Comparison of ENCODE assay signal across 1 fruit fly cellular context in the genomic region with DNA sequence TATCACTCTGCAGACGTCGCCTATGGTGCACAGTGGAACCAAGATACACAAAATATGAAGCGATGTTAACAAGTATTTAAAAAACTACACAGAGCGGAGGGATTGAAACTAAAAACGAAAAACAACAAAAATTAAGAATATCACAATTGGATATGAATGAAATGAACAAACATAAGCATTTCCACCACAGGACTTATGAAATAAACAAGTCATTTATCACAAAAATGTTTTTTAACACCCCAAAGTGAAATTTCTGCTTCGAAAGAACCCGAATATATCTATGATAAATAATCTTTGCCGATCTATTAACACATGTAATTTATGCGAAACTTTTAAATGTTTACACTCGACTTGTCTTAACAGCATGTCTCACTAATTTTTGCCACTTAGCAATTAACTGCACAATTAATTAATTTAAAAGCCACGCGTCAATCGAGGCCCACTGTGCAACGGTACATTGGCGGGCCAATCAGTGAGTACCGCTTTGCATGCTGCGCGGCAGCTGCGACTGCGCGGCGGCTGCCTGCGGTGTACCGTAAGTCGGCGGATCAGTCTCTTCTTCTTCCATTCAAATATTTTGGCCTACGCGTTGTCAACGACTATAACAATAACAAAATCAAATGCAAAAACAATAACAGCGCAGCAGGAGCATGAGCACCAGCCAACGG.
A peak's percentile ranks its signal among the peaks of the same experiment; 100 is the strongest.
TF ChIP-seq lines count a peak whose summit lies in the region.

No protein-coding gene starts in this region.

TF ChIP-seq in whole organism, embryonic, 481 proteins besides CTCF, POLR2A, EP300 and RAD21 (continued from another document and continues in another):
- TF ChIP-seq D (optimal IDR thresholded peaks at IDR 0.05; lab: Kevin White, UChicago) = no peak
- peak; percentile 58 for TF ChIP-seq D (GFP tag; optimal IDR thresholded peaks at IDR 0.05; lab: Kevin White, UChicago)
- no peak for TF ChIP-seq kni (GFP tag; optimal IDR thresholded peaks at IDR 0.05; lab: Kevin White, UChicago)
- no peak for TF ChIP-seq tna (GFP tag; IDR thresholded peaks at IDR 0.05; lab: Robert Waterston, UW; ENCODE audit: partially characterized antibody)
- no peak for TF ChIP-seq CG7745 (tag; optimal IDR thresholded peaks at IDR 0.05; lab: Kevin White, UChicago)
- TF ChIP-seq CG15696 (tag; optimal IDR thresholded peaks at IDR 0.05; lab: Kevin White, UChicago) = peak; percentile 44
- TF ChIP-seq Side (GFP tag; optimal IDR thresholded peaks at IDR 0.05; lab: Kevin White, UChicago) = no peak
- TF ChIP-seq BtbVII (GFP tag; optimal IDR thresholded peaks at IDR 0.05; lab: Kevin White, UChicago) = no peak
- no peak for TF ChIP-seq CG42726 (GFP tag; IDR thresholded peaks at IDR 0.05; lab: Robert Waterston, UW; ENCODE audit: partially characterized antibody)
- TF ChIP-seq CG8388 (GFP tag; optimal IDR thresholded peaks at IDR 0.05; lab: Kevin White, UChicago) = peak; percentile 46
- TF ChIP-seq CG11696 (GFP tag; IDR thresholded peaks at IDR 0.05; lab: Robert Waterston, UW) = no peak
- no peak for TF ChIP-seq mirr (GFP tag; optimal IDR thresholded peaks at IDR 0.05; lab: Kevin White, UChicago)
- no peak for TF ChIP-seq CG15011 (GFP tag; optimal IDR thresholded peaks at IDR 0.05; lab: Kevin White, UChicago)
- no peak for TF ChIP-seq br (optimal IDR thresholded peaks at IDR 0.05; lab: Kevin White, UChicago)
- peak; percentile 50 for TF ChIP-seq CG8924 (tag; optimal IDR thresholded peaks at IDR 0.05; lab: Kevin White, UChicago)
- TF ChIP-seq CG32532 (GFP tag; IDR thresholded peaks at IDR 0.05; lab: Robert Waterston, UW) = no peak
- TF ChIP-seq CG10565 (GFP tag; optimal IDR thresholded peaks at IDR 0.05; lab: Kevin White, UChicago) = no peak
- no peak for TF ChIP-seq knrl (GFP tag; IDR thresholded peaks at IDR 0.05; lab: Robert Waterston, UW; ENCODE audit: partially characterized antibody)
- no peak for TF ChIP-seq tup (GFP tag; optimal IDR thresholded peaks at IDR 0.05; lab: Kevin White, UChicago)
- TF ChIP-seq fu2 (GFP tag; optimal IDR thresholded peaks at IDR 0.05; lab: Kevin White, UChicago) = no peak
- TF ChIP-seq Hey (tag; optimal IDR thresholded peaks at IDR 0.05; lab: Kevin White, UChicago) = no peak
- no peak for TF ChIP-seq al (GFP tag; IDR thresholded peaks at IDR 0.05; lab: Robert Waterston, UW)
- TF ChIP-seq Fer3 (tag; optimal IDR thresholded peaks at IDR 0.05; lab: Kevin White, UChicago) = no peak
- no peak for TF ChIP-seq ab (GFP tag; optimal IDR thresholded peaks at IDR 0.05; lab: Kevin White, UChicago)
- no peak for TF ChIP-seq cad (GFP tag; optimal IDR thresholded peaks at IDR 0.05; lab: Kevin White, UChicago)
- TF ChIP-seq Sry-β (GFP tag; optimal IDR thresholded peaks at IDR 0.05; lab: Kevin White, UChicago) = no peak
- TF ChIP-seq Blimp-1 (GFP tag; optimal IDR thresholded peaks at IDR 0.05; lab: Kevin White, UChicago) = peak; percentile 39
- no peak for TF ChIP-seq sima (GFP tag; optimal IDR thresholded peaks at IDR 0.05; lab: Kevin White, UChicago)
- peak; percentile 75 for TF ChIP-seq CG17361 (GFP tag; IDR thresholded peaks at IDR 0.05; lab: Robert Waterston, UW)
- no peak for TF ChIP-seq CG15514 (GFP tag; optimal IDR thresholded peaks at IDR 0.05; lab: Kevin White, UChicago)
- peak; percentile 60 for TF ChIP-seq bab2 (GFP tag; optimal IDR thresholded peaks at IDR 0.05; lab: Kevin White, UChicago)
- TF ChIP-seq CG3726 (GFP tag; IDR thresholded peaks at IDR 0.05; lab: Robert Waterston, UW) = no peak
- TF ChIP-seq CG18764 (GFP tag; optimal IDR thresholded peaks at IDR 0.05; lab: Kevin White, UChicago) = no peak
- no peak for TF ChIP-seq CG9609 (GFP tag; optimal IDR thresholded peaks at IDR 0.05; lab: Kevin White, UChicago)
- TF ChIP-seq CG17912 (GFP tag; optimal IDR thresholded peaks at IDR 0.05; lab: Kevin White, UChicago) = no peak
- no peak for TF ChIP-seq HLH54F (GFP tag; optimal IDR thresholded peaks at IDR 0.05; lab: Kevin White, UChicago)
- peak; percentile 43; the same call in 1 of the 3 replicates for TF ChIP-seq ken (GFP tag; IDR thresholded peaks at IDR 0.05; lab: Robert Waterston, UW)
- TF ChIP-seq sc (optimal IDR thresholded peaks at IDR 0.05; lab: Kevin White, UChicago) = no peak
- TF ChIP-seq sc (GFP tag; optimal IDR thresholded peaks at IDR 0.05; lab: Kevin White, UChicago) = peak; percentile 26
- no peak for TF ChIP-seq CG12744 (GFP tag; optimal IDR thresholded peaks at IDR 0.05; lab: Kevin White, UChicago)
- no peak for TF ChIP-seq CG34376 (GFP tag; optimal IDR thresholded peaks at IDR 0.05; lab: Kevin White, UChicago)
- no peak for TF ChIP-seq CkIIα-i1 (GFP tag; IDR thresholded peaks at IDR 0.05; lab: Robert Waterston, UW)
- peak; percentile 61; the same call in 2 of the 3 replicates for TF ChIP-seq CG11093 (GFP tag; IDR thresholded peaks at IDR 0.05; lab: Robert Waterston, UW)
- no peak for TF ChIP-seq seq (GFP tag; IDR thresholded peaks at IDR 0.05; lab: Robert Waterston, UW)
- TF ChIP-seq Vsx1 (GFP tag; optimal IDR thresholded peaks at IDR 0.05; lab: Kevin White, UChicago) = peak; percentile 41
- TF ChIP-seq CG33213 (GFP tag; optimal IDR thresholded peaks at IDR 0.05; lab: Kevin White, UChicago) = no peak
- peak in 1 of 3 experiments; percentile 79 for TF ChIP-seq lola (GFP tag; optimal IDR thresholded peaks at IDR 0.05; lab: Kevin White, UChicago)
- no peak for TF ChIP-seq insv (GFP tag; optimal IDR thresholded peaks at IDR 0.05; lab: Kevin White, UChicago)
- TF ChIP-seq Sry-δ (GFP tag; optimal IDR thresholded peaks at IDR 0.05; lab: Kevin White, UChicago) = no peak
- TF ChIP-seq HHEX (GFP tag; optimal IDR thresholded peaks at IDR 0.05; lab: Kevin White, UChicago) = no peak
- no peak; the same call in 1 of the 2 replicates for TF ChIP-seq dimm (GFP tag; IDR thresholded peaks at IDR 0.05; lab: Robert Waterston, UW)
- no peak for TF ChIP-seq z (GFP tag; IDR thresholded peaks at IDR 0.05; lab: Robert Waterston, UW)
- no peak for TF ChIP-seq CG14965 (GFP tag; optimal IDR thresholded peaks at IDR 0.05; lab: Kevin White, UChicago; ENCODE audit: borderline replicate concordance)
- no peak for TF ChIP-seq emc (GFP tag; optimal IDR thresholded peaks at IDR 0.05; lab: Kevin White, UChicago)
- TF ChIP-seq CG2199 (GFP tag; IDR thresholded peaks at IDR 0.05; lab: Robert Waterston, UW) = no peak
- peak; percentile 55 for TF ChIP-seq CG12391 (tag; optimal IDR thresholded peaks at IDR 0.05; lab: Kevin White, UChicago)
- TF ChIP-seq Xbp1 (GFP tag; optimal IDR thresholded peaks at IDR 0.05; lab: Kevin White, UChicago) = peak; percentile 49
- TF ChIP-seq CG31224 (GFP tag; IDR thresholded peaks at IDR 0.05; lab: Robert Waterston, UW) = no peak
- no peak for TF ChIP-seq Doc3 (GFP tag; IDR thresholded peaks at IDR 0.05; lab: Robert Waterston, UW; ENCODE audit: partially characterized antibody)
- TF ChIP-seq CG10366 (GFP tag; IDR thresholded peaks at IDR 0.05; lab: Robert Waterston, UW) = peak; percentile 38; the same call in 1 of the 2 replicates
- no peak for TF ChIP-seq prd (optimal IDR thresholded peaks at IDR 0.05; lab: Kevin White, UChicago)
- peak; percentile 68; the same call in 2 of the 3 replicates for TF ChIP-seq prd (GFP tag; IDR thresholded peaks at IDR 0.05; lab: Robert Waterston, UW)
- no peak for TF ChIP-seq psq (GFP tag; optimal IDR thresholded peaks at IDR 0.05; lab: Kevin White, UChicago)
- no peak for TF ChIP-seq Fer2 (tag; optimal IDR thresholded peaks at IDR 0.05; lab: Kevin White, UChicago)
- no peak for TF ChIP-seq CG14667 (GFP tag; IDR thresholded peaks at IDR 0.05; lab: Robert Waterston, UW)
- no peak for TF ChIP-seq inv (GFP tag; IDR thresholded peaks at IDR 0.05; lab: Robert Waterston, UW; ENCODE audit: partially characterized antibody)
- TF ChIP-seq Neu2 (GFP tag; optimal IDR thresholded peaks at IDR 0.05; lab: Kevin White, UChicago; ENCODE audit: borderline replicate concordance) = no peak
- TF ChIP-seq CG8089 (GFP tag; optimal IDR thresholded peaks at IDR 0.05; lab: Kevin White, UChicago) = no peak
- TF ChIP-seq Drgx (GFP tag; IDR thresholded peaks at IDR 0.05; lab: Robert Waterston, UW) = peak; percentile 33
- TF ChIP-seq CG17328 (GFP tag; IDR thresholded peaks at IDR 0.05; lab: Robert Waterston, UW) = peak; percentile 37; the same call in 1 of the 2 replicates
- no peak for TF ChIP-seq rib (GFP tag; IDR thresholded peaks at IDR 0.05; lab: Robert Waterston, UW)
- peak; percentile 24 for TF ChIP-seq Lhr (GFP tag; optimal IDR thresholded peaks at IDR 0.05; lab: Kevin White, UChicago)
- no peak for TF ChIP-seq hbn (GFP tag; IDR thresholded peaks at IDR 0.05; lab: Robert Waterston, UW; ENCODE audit: partially characterized antibody)
- TF ChIP-seq CG16815 (GFP tag; optimal IDR thresholded peaks at IDR 0.05; lab: Kevin White, UChicago) = peak; percentile 62
- TF ChIP-seq Ptx1 (GFP tag; IDR thresholded peaks at IDR 0.05; lab: Robert Waterston, UW) = peak; percentile 64
- TF ChIP-seq Dip3 (GFP tag; optimal IDR thresholded peaks at IDR 0.05; lab: Kevin White, UChicago) = no peak
- 0 out of 2 replicates have a peak, but pooled peaks have one; percentile 23 for TF ChIP-seq peb (GFP tag; IDR thresholded peaks at IDR 0.05; lab: Robert Waterston, UW)
- TF ChIP-seq cg (GFP tag; optimal IDR thresholded peaks at IDR 0.05; lab: Kevin White, UChicago) = no peak
- no peak for TF ChIP-seq CG3065 (GFP tag; optimal IDR thresholded peaks at IDR 0.05; lab: Kevin White, UChicago)
- peak; percentile 8 for TF ChIP-seq unpg (GFP tag; optimal IDR thresholded peaks at IDR 0.05; lab: Kevin White, UChicago)
- TF ChIP-seq Jarid2 (GFP tag; optimal IDR thresholded peaks at IDR 0.05; lab: Kevin White, UChicago) = no peak
- TF ChIP-seq CG14441 (GFP tag; IDR thresholded peaks at IDR 0.05; lab: Robert Waterston, UW) = no peak
- peak; percentile 40 for TF ChIP-seq CG12659 (GFP tag; optimal IDR thresholded peaks at IDR 0.05; lab: Kevin White, UChicago)
- no peak for TF ChIP-seq otp (GFP tag; IDR thresholded peaks at IDR 0.05; lab: Robert Waterston, UW)
- peak; percentile 68 for TF ChIP-seq CG30403 (GFP tag; optimal IDR thresholded peaks at IDR 0.05; lab: Kevin White, UChicago)
- TF ChIP-seq kay (GFP tag; optimal IDR thresholded peaks at IDR 0.05; lab: Kevin White, UChicago) = no peak
- peak; percentile 16 for TF ChIP-seq CG4854 (GFP tag; optimal IDR thresholded peaks at IDR 0.05; lab: Kevin White, UChicago)
- TF ChIP-seq amos (GFP tag; IDR thresholded peaks at IDR 0.05; lab: Robert Waterston, UW; ENCODE audit: partially characterized antibody) = no peak
- TF ChIP-seq H15 (GFP tag; IDR thresholded peaks at IDR 0.05; lab: Robert Waterston, UW) = no peak
- TF ChIP-seq az2 (GFP tag; optimal IDR thresholded peaks at IDR 0.05; lab: Kevin White, UChicago) = peak; percentile 56
- no peak for TF ChIP-seq CG2889 (GFP tag; IDR thresholded peaks at IDR 0.05; lab: Robert Waterston, UW)
- TF ChIP-seq oc (tag; optimal IDR thresholded peaks at IDR 0.05; lab: Kevin White, UChicago) = no peak
- TF ChIP-seq klu (GFP tag; IDR thresholded peaks at IDR 0.05; lab: Robert Waterston, UW) = no peak
- TF ChIP-seq CG11398 (GFP tag; optimal IDR thresholded peaks at IDR 0.05; lab: Kevin White, UChicago) = no peak
- TF ChIP-seq Dp (GFP tag; optimal IDR thresholded peaks at IDR 0.05; lab: Kevin White, UChicago) = no peak
- no peak for TF ChIP-seq Opbp (GFP tag; IDR thresholded peaks at IDR 0.05; lab: Robert Waterston, UW; ENCODE audit: partially characterized antibody)
- TF ChIP-seq run (tag; optimal IDR thresholded peaks at IDR 0.05; lab: Kevin White, UChicago) = no peak
- no peak for TF ChIP-seq Bteb2 (GFP tag; optimal IDR thresholded peaks at IDR 0.05; lab: Kevin White, UChicago)
- TF ChIP-seq CG9797 (GFP tag; optimal IDR thresholded peaks at IDR 0.05; lab: Kevin White, UChicago) = no peak
- peak; percentile 72 for TF ChIP-seq tio (GFP tag; optimal IDR thresholded peaks at IDR 0.05; lab: Kevin White, UChicago)
- TF ChIP-seq CG16813 (GFP tag; IDR thresholded peaks at IDR 0.05; lab: Robert Waterston, UW; ENCODE audit: partially characterized antibody) = no peak
- no peak for TF ChIP-seq CG8359 (GFP tag; optimal IDR thresholded peaks at IDR 0.05; lab: Kevin White, UChicago; ENCODE audit: borderline replicate concordance)
- TF ChIP-seq pros (GFP tag; optimal IDR thresholded peaks at IDR 0.05; lab: Kevin White, UChicago) = no peak
- peak; percentile 5 for TF ChIP-seq CG11723 (GFP tag; optimal IDR thresholded peaks at IDR 0.05; lab: Kevin White, UChicago)
- peak; percentile 49 for TF ChIP-seq fd96Cb (tag; optimal IDR thresholded peaks at IDR 0.05; lab: Kevin White, UChicago)
- TF ChIP-seq pum (GFP tag; optimal IDR thresholded peaks at IDR 0.05; lab: Kevin White, UChicago) = peak; percentile 64
- peak; percentile 42 for TF ChIP-seq CG18476 (GFP tag; optimal IDR thresholded peaks at IDR 0.05; lab: Kevin White, UChicago)
- TF ChIP-seq ewg (GFP tag; optimal IDR thresholded peaks at IDR 0.05; lab: Kevin White, UChicago) = peak; percentile 21
- TF ChIP-seq CG6654 (GFP tag; optimal IDR thresholded peaks at IDR 0.05; lab: Kevin White, UChicago) = no peak
- peak; percentile 64 for TF ChIP-seq CG10209 (GFP tag; optimal IDR thresholded peaks at IDR 0.05; lab: Kevin White, UChicago)
- TF ChIP-seq Antp (GFP tag; optimal IDR thresholded peaks at IDR 0.05; lab: Kevin White, UChicago) = peak; percentile 42
- TF ChIP-seq vnd (GFP tag; IDR thresholded peaks at IDR 0.05; lab: Robert Waterston, UW; ENCODE audit: partially characterized antibody) = no peak
- no peak for TF ChIP-seq CG10654 (GFP tag; optimal IDR thresholded peaks at IDR 0.05; lab: Kevin White, UChicago)
- peak; percentile 48 for TF ChIP-seq D19A (tag; optimal IDR thresholded peaks at IDR 0.05; lab: Kevin White, UChicago)
- no peak for TF ChIP-seq ham (GFP tag; IDR thresholded peaks at IDR 0.05; lab: Robert Waterston, UW)
- TF ChIP-seq CG18011 (GFP tag; optimal IDR thresholded peaks at IDR 0.05; lab: Kevin White, UChicago) = no peak
- TF ChIP-seq Gug (GFP tag; IDR thresholded peaks at IDR 0.05; lab: Robert Waterston, UW) = no peak
- TF ChIP-seq Doc2 (GFP tag; IDR thresholded peaks at IDR 0.05; lab: Robert Waterston, UW) = no peak
- TF ChIP-seq CG8765 (GFP tag; IDR thresholded peaks at IDR 0.05; lab: Robert Waterston, UW) = no peak
- TF ChIP-seq Dip2 (GFP tag; IDR thresholded peaks at IDR 0.05; lab: Robert Waterston, UW) = no peak
- no peak for TF ChIP-seq CG10274 (GFP tag; optimal IDR thresholded peaks at IDR 0.05; lab: Kevin White, UChicago)
- TF ChIP-seq gem (tag; optimal IDR thresholded peaks at IDR 0.05; lab: Kevin White, UChicago) = peak; percentile 72
- peak; percentile 34; the same call in 1 of the 2 replicates for TF ChIP-seq onecut (GFP tag; IDR thresholded peaks at IDR 0.05; lab: Robert Waterston, UW)
- TF ChIP-seq ase (GFP tag; IDR thresholded peaks at IDR 0.05; lab: Robert Waterston, UW) = no peak
- TF ChIP-seq CG17612 (GFP tag; IDR thresholded peaks at IDR 0.05; lab: Robert Waterston, UW) = no peak
- TF ChIP-seq Mad (GFP tag; optimal IDR thresholded peaks at IDR 0.05; lab: Kevin White, UChicago) = no peak
